Fruit fly (Drosophila melanogaster) whole organism, embryonic: ENCODE measurements around the gene Edg91.

Experiments used
- Aef1 ChIP-seq: fragments of 200-800 bp; sonication (Bioruptor generic); IDR thresholded peaks from 3 replicates; pipeline ENCODE4 v1.3.6; 2022; ENCODE audit warnings: missing biosample characterization, missing genetic modification characterization
- Bdp1 ChIP-seq: fragments of 200-800 bp; sonication (Bioruptor generic); optimal IDR thresholded peaks from 3 replicates; lab custom pipeline; 2016; ENCODE audit warnings: missing biosample characterization, missing genetic modification characterization
- Bgb ChIP-seq: fragments of 200-800 bp; sonication (Bioruptor generic); IDR thresholded peaks from 2 replicates; pipeline ENCODE4 v1.3.6; 2022; ENCODE audit warnings: missing biosample characterization, missing genetic modification characterization; ENCODE audit not compliant: partially characterized antibody
- CG11398 ChIP-seq: fragments of 200-800 bp; sonication (Bioruptor generic); optimal IDR thresholded peaks from 2 replicates; lab custom pipeline; 2016; ENCODE audit warnings: missing biosample characterization, missing genetic modification characterization
- CG12744 ChIP-seq: fragments of 200-800 bp; sonication (Bioruptor generic); optimal IDR thresholded peaks from 2 replicates; lab custom pipeline; 2016; ENCODE audit warnings: missing biosample characterization, missing genetic modification characterization
- CG14860 ChIP-seq: fragments of 200-800 bp; sonication (Bioruptor generic); IDR thresholded peaks from 3 replicates; pipeline ENCODE4 v1.3.6; 2022; ENCODE audit warnings: missing biosample characterization, missing genetic modification characterization; ENCODE audit not compliant: partially characterized antibody
- CG16779 ChIP-seq: fragments of 200-800 bp; sonication (Bioruptor generic); IDR thresholded peaks from 2 replicates; pipeline ENCODE4 v1.3.6; 2022; ENCODE audit warnings: missing biosample characterization, missing genetic modification characterization
- CG16813 ChIP-seq: fragments of 200-800 bp; sonication (Bioruptor generic); IDR thresholded peaks from 3 replicates; pipeline ENCODE4 v1.3.6; 2022; ENCODE audit warnings: missing biosample characterization, missing genetic modification characterization; ENCODE audit not compliant: partially characterized antibody
- CG2678 ChIP-seq: fragments of 200-800 bp; sonication (Bioruptor generic); optimal IDR thresholded peaks from 3 replicates; lab custom pipeline; 2019; ENCODE audit warnings: missing biosample characterization, mild to moderate bottlenecking, missing genetic modification characterization, moderate library complexity
- CG31441 ChIP-seq: fragments of 200-800 bp; sonication (Bioruptor generic); IDR thresholded peaks from 2 replicates; pipeline ENCODE4 v1.3.6; 2022; ENCODE audit warnings: missing biosample characterization, missing genetic modification characterization
- CG32772 ChIP-seq: fragments of 200-800 bp; sonication (Bioruptor generic); IDR thresholded peaks from 2 replicates; pipeline ENCODE4 v1.3.6; 2022; ENCODE audit warnings: missing biosample characterization, missing genetic modification characterization
- CG43689 ChIP-seq: fragments of 200-800 bp; sonication (Bioruptor generic); IDR thresholded peaks from 2 replicates; pipeline ENCODE4 v1.3.6; 2022; ENCODE audit warnings: missing biosample characterization, missing genetic modification characterization
- CG4404 ChIP-seq: fragments of 200-800 bp; sonication (Bioruptor generic); IDR thresholded peaks from 2 replicates; pipeline ENCODE4 v1.3.6; 2022; ENCODE audit warnings: missing biosample characterization, missing genetic modification characterization
- CG6683 ChIP-seq: fragments of 200-800 bp; sonication (Bioruptor generic); optimal IDR thresholded peaks from 2 replicates; lab custom pipeline; 2017; ENCODE audit warnings: missing biosample characterization, mild to moderate bottlenecking, missing genetic modification characterization, missing genetic modification reagents
- CG6791 ChIP-seq: fragments of 200-800 bp; sonication (Bioruptor generic); IDR thresholded peaks from 3 replicates; pipeline ENCODE4 v1.3.6; 2022; ENCODE audit warnings: missing biosample characterization, missing genetic modification characterization; ENCODE audit not compliant: partially characterized antibody
- CG6854 ChIP-seq: fragments of 200-800 bp; sonication (Bioruptor generic); optimal IDR thresholded peaks from 3 replicates; lab custom pipeline; 2017; ENCODE audit warnings: missing biosample characterization, mild to moderate bottlenecking, missing genetic modification characterization
- CG9437 ChIP-seq: fragments of 200-800 bp; sonication (Bioruptor generic); optimal IDR thresholded peaks from 2 replicates; lab custom pipeline; 2018; ENCODE audit warnings: missing biosample characterization, mild to moderate bottlenecking, missing genetic modification characterization
- D ChIP-seq, 2 experiments: fragments of 200-800 bp in 1 of 2; fragments of >200 bp in 1 of 2; sonication (Bioruptor generic) in 1 of 2; optimal IDR thresholded peaks; 2 replicates in 1 of 2; 3 replicates in 1 of 2; lab custom pipeline; 2017; ENCODE audit warnings: mild to moderate bottlenecking in 1 of 2, missing biosample characterization in 1 of 2, missing genetic modification characterization in 1 of 2, missing genetic modification reagents in 1 of 2
- Dll ChIP-seq: fragments of 200-800 bp; sonication (Bioruptor generic); IDR thresholded peaks from 4 replicates; pipeline ENCODE4 v1.3.6; 2022; ENCODE audit warnings: missing biosample characterization, missing genetic modification characterization; ENCODE audit not compliant: partially characterized antibody
- Dp ChIP-seq: fragments of 200-800 bp; sonication (Bioruptor generic); optimal IDR thresholded peaks from 2 replicates; lab custom pipeline; 2018; ENCODE audit warnings: missing biosample characterization, mild to moderate bottlenecking, missing genetic modification characterization, moderate library complexity
- HLH4C ChIP-seq: fragments of 200-800 bp; sonication (Bioruptor generic); IDR thresholded peaks from 3 replicates; pipeline ENCODE4 v1.3.6; 2022; ENCODE audit warnings: missing biosample characterization, missing genetic modification characterization; ENCODE audit not compliant: partially characterized antibody
- Med ChIP-seq: fragments of 200-800 bp; sonication (Bioruptor generic); peaks from one replicate; lab custom pipeline; 2016; ENCODE audit warnings: missing biosample characterization, missing genetic modification characterization, mild to moderate bottlenecking, inconsistent platforms, moderate library complexity
- Nf-YA ChIP-seq: fragments of 200-800 bp; sonication (Bioruptor generic); IDR thresholded peaks from 2 replicates; pipeline ENCODE4 v1.3.6; 2022; ENCODE audit warnings: missing biosample characterization, missing genetic modification characterization
- Scr ChIP-seq: fragments of 200-800 bp; sonication (Bioruptor generic); IDR thresholded peaks from 2 replicates; pipeline ENCODE4 v1.3.6; 2022; ENCODE audit warnings: missing biosample characterization, missing genetic modification characterization; ENCODE audit not compliant: partially characterized antibody
- Spps ChIP-seq: fragments of 200-800 bp; sonication (Bioruptor generic); optimal IDR thresholded peaks from 2 replicates; lab custom pipeline; 2018; ENCODE audit warnings: missing biosample characterization, mild to moderate bottlenecking, missing genetic modification characterization
- abd-A ChIP-seq: fragments of 200-800 bp; sonication (Bioruptor generic); optimal IDR thresholded peaks from 3 replicates; lab custom pipeline; 2019; ENCODE audit warnings: missing biosample characterization, mild to moderate bottlenecking, missing genetic modification characterization, moderate library complexity
- amos ChIP-seq: fragments of 200-800 bp; sonication (Bioruptor generic); IDR thresholded peaks from 2 replicates; pipeline ENCODE4 v1.3.6; 2022; ENCODE audit warnings: missing biosample characterization, missing genetic modification characterization; ENCODE audit not compliant: partially characterized antibody
- ara ChIP-seq: fragments of 200-800 bp; sonication (Bioruptor generic); IDR thresholded peaks from 2 replicates; pipeline ENCODE4 v1.3.6; 2022; ENCODE audit warnings: missing biosample characterization, missing genetic modification characterization
- ato ChIP-seq: fragments of 200-800 bp; sonication (Bioruptor generic); IDR thresholded peaks from 2 replicates; pipeline ENCODE4 v1.3.6; 2022; ENCODE audit warnings: missing biosample characterization, missing genetic modification characterization; ENCODE audit not compliant: partially characterized antibody
- chinmo ChIP-seq: fragments of 200-800 bp; sonication (Bioruptor generic); IDR thresholded peaks from 4 replicates; pipeline ENCODE4 v1.3.6; 2022; ENCODE audit warnings: missing biosample characterization, missing genetic modification characterization; ENCODE audit not compliant: partially characterized antibody
- croc ChIP-seq: fragments of 200-800 bp; sonication (Bioruptor generic); conservative IDR thresholded peaks from 3 replicates; pipeline ENCODE4 v1.3.6; 2022; ENCODE audit warnings: missing biosample characterization, missing genetic modification characterization
- exex ChIP-seq: fragments of 200-800 bp; sonication (Bioruptor generic); optimal IDR thresholded peaks from 4 replicates; lab custom pipeline; 2018; ENCODE audit warnings: missing biosample characterization, mild to moderate bottlenecking, missing genetic modification characterization, moderate library complexity
- fd102C ChIP-seq: fragments of 200-800 bp; sonication (Bioruptor generic); optimal IDR thresholded peaks from 2 replicates; lab custom pipeline; 2018; ENCODE audit warnings: missing biosample characterization, mild to moderate bottlenecking, missing genetic modification characterization, moderate library complexity
- gem ChIP-seq: fragments of 200-800 bp; sonication (Bioruptor generic); optimal IDR thresholded peaks from 2 replicates; lab custom pipeline; 2019; ENCODE audit warnings: missing biosample characterization, mild to moderate bottlenecking, missing genetic modification characterization, moderate library complexity
- gsb ChIP-seq: fragments of 200-800 bp; sonication (Bioruptor generic); IDR thresholded peaks from 2 replicates; pipeline ENCODE4 v1.3.6; 2022; ENCODE audit warnings: missing biosample characterization, missing genetic modification characterization
- hb ChIP-seq: fragments of 200-800 bp; sonication (Bioruptor generic); IDR thresholded peaks from 3 replicates; pipeline ENCODE4 v1.3.6; 2022; ENCODE audit warnings: missing biosample characterization, missing genetic modification characterization; ENCODE audit not compliant: partially characterized antibody
- hkb ChIP-seq, 2 experiments: fragments of 200-800 bp in 1 of 2; fragments of >200 bp in 1 of 2; sonication (Bioruptor generic) in 1 of 2; IDR thresholded peaks in 1 of 2; optimal IDR thresholded peaks in 1 of 2; 2 replicates each; pipeline versions ENCODE4 v1.3.6 to Lab custom; 2017 to 2022; ENCODE audit warnings: missing biosample characterization in 1 of 2, missing genetic modification characterization in 1 of 2
- jigr1 ChIP-seq: fragments of 200-800 bp; sonication (Bioruptor generic); IDR thresholded peaks from 3 replicates; pipeline ENCODE4 v1.3.6; 2022; ENCODE audit warnings: missing biosample characterization, missing genetic modification characterization
- knrl ChIP-seq: fragments of 200-800 bp; sonication (Bioruptor generic); IDR thresholded peaks from 3 replicates; pipeline ENCODE4 v1.3.6; 2022; ENCODE audit warnings: missing biosample characterization, missing genetic modification characterization; ENCODE audit not compliant: partially characterized antibody
- mam ChIP-seq: fragments of 200-800 bp; sonication (Bioruptor generic); optimal IDR thresholded peaks from 3 replicates; lab custom pipeline; 2016; ENCODE audit warnings: missing biosample characterization, missing genetic modification characterization
- phol ChIP-seq: fragments of 200-800 bp; sonication (Bioruptor generic); optimal IDR thresholded peaks from 3 replicates; lab custom pipeline; 2018; ENCODE audit warnings: missing biosample characterization, mild to moderate bottlenecking, missing genetic modification characterization, moderate library complexity
- pita ChIP-seq: fragments of 200-800 bp; sonication (Bioruptor generic); optimal IDR thresholded peaks from 2 replicates; lab custom pipeline; 2017; ENCODE audit warnings: missing biosample characterization, mild to moderate bottlenecking, missing genetic modification characterization
- pros ChIP-seq: fragments of 200-800 bp; sonication (Bioruptor generic); optimal IDR thresholded peaks from 3 replicates; lab custom pipeline; 2019; ENCODE audit warnings: missing biosample characterization, mild to moderate bottlenecking, missing genetic modification characterization, moderate library complexity
- run ChIP-seq: fragments of 200-800 bp; sonication (Bioruptor generic); optimal IDR thresholded peaks from 3 replicates; lab custom pipeline; 2018; ENCODE audit warnings: missing biosample characterization, mild to moderate bottlenecking, missing genetic modification characterization
- sd ChIP-seq: fragments of 200-800 bp; sonication (Bioruptor generic); optimal IDR thresholded peaks from 3 replicates; lab custom pipeline; 2018; ENCODE audit warnings: missing biosample characterization, mild to moderate bottlenecking, missing genetic modification characterization, moderate library complexity
- sens ChIP-seq: fragments of 200-800 bp; sonication (Bioruptor generic); peaks from one replicate; lab custom pipeline; 2016; ENCODE audit warnings: missing biosample characterization, missing genetic modification characterization
- vvl ChIP-seq: fragments of 200-800 bp; sonication (Bioruptor generic); IDR thresholded peaks from 2 replicates; pipeline ENCODE4 v1.3.6; 2022; ENCODE audit warnings: missing biosample characterization, missing genetic modification characterization
- wek ChIP-seq: fragments of 200-800 bp; sonication (Bioruptor generic); optimal IDR thresholded peaks from 3 replicates; lab custom pipeline; 2018; ENCODE audit warnings: missing biosample characterization, mild to moderate bottlenecking, missing genetic modification characterization, moderate library complexity

Edg91 gene

dm6 chr3R:17645239-17645638 lies 33.9 kb upstream of the Edg91 start (continued):
- TF ChIP-seq croc (GFP tag; lab: Robert Waterston, UW) (no peak), CG2678 (tag; lab: Kevin White, UChicago) (peak; percentile 0), CG12744 (GFP tag; lab: Kevin White, UChicago) (no peak), amos (GFP tag; lab: Robert Waterston, UW) (peak; percentile 42; the same call in 1 of the 2 replicates), HLH4C (GFP tag; lab: Robert Waterston, UW) (peak; percentile 59), D (optimal IDR thresholded peaks at IDR 0.05; lab: Kevin White, UChicago) (no peak), D (GFP tag; optimal IDR thresholded peaks at IDR 0.05; lab: Kevin White, UChicago) (no peak), CG6854 (peak; percentile 2), run (tag; lab: Kevin White, UChicago) (no peak), Aef1 (no peak), Dll (GFP tag; lab: Robert Waterston, UW) (peak; percentile 34; the same call in 1 of the 4 replicates), jigr1 (GFP tag; lab: Robert Waterston, UW) (no peak), Scr (peak; percentile 53), abd-A (peak; percentile 36), Dp (GFP tag; lab: Kevin White, UChicago) (no peak), sens (GFP tag; lab: Kevin White, UChicago) (peak; percentile 79), CG31441 (GFP tag; lab: Robert Waterston, UW) (no peak), wek (GFP tag; lab: Kevin White, UChicago) (no peak), Nf-YA (GFP tag; lab: Robert Waterston, UW) (no peak), gem (no peak), ato (peak; percentile 46; the same call in 1 of the 2 replicates), CG4404 (GFP tag; lab: Robert Waterston, UW) (no peak), CG16779 (GFP tag; lab: Robert Waterston, UW) (no peak), gsb (GFP tag; lab: Robert Waterston, UW) (no peak), pros (GFP tag; lab: Kevin White, UChicago) (no peak), CG6791 (GFP tag; lab: Robert Waterston, UW) (peak; percentile 60; the same call in 1 of the 3 replicates), Bgb (GFP tag; lab: Robert Waterston, UW) (peak; percentile 61), pita (GFP tag; lab: Kevin White, UChicago) (no peak), CG11398 (GFP tag; lab: Kevin White, UChicago) (no peak), vvl (peak; percentile 80), mam (GFP tag; lab: Kevin White, UChicago) (no peak), CG32772 (GFP tag; lab: Robert Waterston, UW) (no peak), Spps (no peak), CG43689 (GFP tag; lab: Robert Waterston, UW) (no peak), hb (GFP tag; lab: Robert Waterston, UW) (peak; percentile 48; the same call in 1 of the 3 replicates), knrl (GFP tag; lab: Robert Waterston, UW) (peak; percentile 41; the same call in 2 of the 3 replicates), CG9437 (GFP tag; lab: Kevin White, UChicago) (no peak), ara (no peak), hkb (optimal IDR thresholded peaks at IDR 0.05; lab: Kevin White, UChicago) (no peak), hkb (GFP tag; IDR thresholded peaks at IDR 0.05; lab: Robert Waterston, UW) (peak; percentile 16; the same call in 1 of the 2 replicates), Bdp1 (GFP tag; lab: Kevin White, UChicago) (peak; percentile 99), CG6683 (GFP tag; lab: Kevin White, UChicago) (no peak), CG14860 (GFP tag; lab: Robert Waterston, UW) (0 out of 3 replicates have a peak, but pooled peaks have one; percentile 45), exex (peak; percentile 45), phol (no peak), Med (peak; percentile 28), fd102C (GFP tag; lab: Kevin White, UChicago) (no peak), chinmo (GFP tag; lab: Robert Waterston, UW) (peak; percentile 84; the same call in 2 of the 4 replicates), sd (tag; lab: Kevin White, UChicago) (peak; percentile 63), CG16813 (GFP tag; lab: Robert Waterston, UW) (peak; percentile 48; the same call in 2 of the 3 replicates)
